Fruit fly (Drosophila melanogaster) whole organism, embryonic: ENCODE measurements around the gene CG14052.

Experiments
- Antp ChIP-seq: fragments of 200-800 bp; sonication (Bioruptor generic); optimal IDR thresholded peaks from 3 replicates; lab custom pipeline; 2016; ENCODE audit warnings: missing biosample characterization, missing genetic modification characterization
- CG11085 ChIP-seq: fragments of 200-800 bp; sonication (Bioruptor generic); IDR thresholded peaks from 2 replicates; pipeline ENCODE4 v1.3.6; 2022; ENCODE audit warnings: missing biosample characterization, missing genetic modification characterization
- CG11247 ChIP-seq: fragments of 200-800 bp; sonication (Bioruptor generic); IDR thresholded peaks from 2 replicates; pipeline ENCODE4 v1.3.6; 2022; ENCODE audit warnings: missing biosample characterization, missing genetic modification characterization
- CG11398 ChIP-seq: fragments of 200-800 bp; sonication (Bioruptor generic); optimal IDR thresholded peaks from 2 replicates; lab custom pipeline; 2016; ENCODE audit warnings: missing biosample characterization, missing genetic modification characterization
- CG12236 ChIP-seq: fragments of 200-800 bp; sonication (Bioruptor generic); optimal IDR thresholded peaks from 2 replicates; lab custom pipeline; 2016; ENCODE audit warnings: missing biosample characterization, missing genetic modification characterization
- CG12769 ChIP-seq: fragments of 200-800 bp; sonication (Bioruptor generic); optimal IDR thresholded peaks from 2 replicates; lab custom pipeline; 2019; ENCODE audit warnings: missing biosample characterization, mild to moderate bottlenecking, missing genetic modification characterization, moderate library complexity
- CG14441 ChIP-seq: fragments of 200-800 bp; sonication (Bioruptor generic); IDR thresholded peaks from 2 replicates; pipeline ENCODE4 v1.3.6; 2022; ENCODE audit warnings: missing biosample characterization, missing genetic modification characterization
- CG1603 ChIP-seq: fragments of 200-800 bp; sonication (Bioruptor generic); optimal IDR thresholded peaks from 2 replicates; lab custom pipeline; 2019; ENCODE audit warnings: missing biosample characterization, mild to moderate bottlenecking, missing genetic modification characterization, moderate library complexity
- CG16813 ChIP-seq: fragments of 200-800 bp; sonication (Bioruptor generic); IDR thresholded peaks from 3 replicates; pipeline ENCODE4 v1.3.6; 2022; ENCODE audit warnings: missing biosample characterization, missing genetic modification characterization; ENCODE audit not compliant: partially characterized antibody
- CG1832 ChIP-seq: fragments of 200-800 bp; sonication (Bioruptor generic); optimal IDR thresholded peaks from 2 replicates; lab custom pipeline; 2017; ENCODE audit warnings: missing biosample characterization, mild to moderate bottlenecking, missing genetic modification characterization, inconsistent platforms
- CG18599 ChIP-seq: fragments of 200-800 bp; sonication (Bioruptor generic); optimal IDR thresholded peaks from 3 replicates; lab custom pipeline; 2017; ENCODE audit warnings: missing biosample characterization, missing genetic modification characterization, mild to moderate bottlenecking, moderate library complexity, missing genetic modification reagents
- CG2120 ChIP-seq: fragments of 200-800 bp; sonication (Bioruptor generic); optimal IDR thresholded peaks from 3 replicates; lab custom pipeline; 2016; ENCODE audit warnings: missing biosample characterization, missing genetic modification characterization
- CG3163 ChIP-seq: fragments of 200-800 bp; sonication (Bioruptor generic); optimal IDR thresholded peaks from 3 replicates; lab custom pipeline; 2016; ENCODE audit warnings: missing biosample characterization, missing genetic modification characterization
- CG3281 ChIP-seq: fragments of 200-800 bp; sonication (Bioruptor generic); optimal IDR thresholded peaks from 3 replicates; lab custom pipeline; 2017; ENCODE audit warnings: missing biosample characterization, mild to moderate bottlenecking, missing genetic modification characterization
- CG3407 ChIP-seq: fragments of 200-800 bp; sonication (Bioruptor generic); optimal IDR thresholded peaks from 2 replicates; lab custom pipeline; 2018; ENCODE audit warnings: missing biosample characterization, mild to moderate bottlenecking, missing genetic modification characterization
- CG4282 ChIP-seq: fragments of 200-800 bp; sonication (Bioruptor generic); optimal IDR thresholded peaks from 2 replicates; lab custom pipeline; 2016; ENCODE audit warnings: missing biosample characterization, missing genetic modification characterization
- CG4404 ChIP-seq: fragments of 200-800 bp; sonication (Bioruptor generic); IDR thresholded peaks from 2 replicates; pipeline ENCODE4 v1.3.6; 2022; ENCODE audit warnings: missing biosample characterization, missing genetic modification characterization
- CG6272 ChIP-seq: fragments of 200-800 bp; sonication (Bioruptor generic); IDR thresholded peaks from 2 replicates; pipeline ENCODE4 v1.3.6; 2022; ENCODE audit warnings: missing biosample characterization, missing genetic modification characterization
- CG6654 ChIP-seq: fragments of 200-800 bp; sonication (Bioruptor generic); optimal IDR thresholded peaks from 2 replicates; lab custom pipeline; 2017; ENCODE audit warnings: missing biosample characterization, mild to moderate bottlenecking, missing genetic modification characterization
- CG6689 ChIP-seq: fragments of 200-800 bp; sonication (Bioruptor generic); IDR thresholded peaks from 2 replicates; pipeline ENCODE4 v1.3.6; 2022; ENCODE audit warnings: missing biosample characterization, missing genetic modification characterization
- CG8924 ChIP-seq: fragments of 200-800 bp; optimal IDR thresholded peaks from 3 replicates; lab custom pipeline; 2019; ENCODE audit warnings: missing biosample characterization, mild to moderate bottlenecking, missing genetic modification characterization, moderate library complexity
- CG9609 ChIP-seq: fragments of 200-800 bp; sonication (Bioruptor generic); optimal IDR thresholded peaks from 3 replicates; lab custom pipeline; 2016; ENCODE audit warnings: missing biosample characterization, missing genetic modification characterization
- CG9797 ChIP-seq: fragments of 200-800 bp; sonication (Bioruptor generic); optimal IDR thresholded peaks from 3 replicates; lab custom pipeline; 2018; ENCODE audit warnings: missing biosample characterization, mild to moderate bottlenecking, missing genetic modification characterization
- D19A ChIP-seq: fragments of 200-800 bp; optimal IDR thresholded peaks from 3 replicates; lab custom pipeline; 2019; ENCODE audit warnings: missing biosample characterization, mild to moderate bottlenecking, missing genetic modification characterization, moderate library complexity
- E2f1 ChIP-seq: fragments of 200-800 bp; sonication (Bioruptor generic); IDR thresholded peaks from 2 replicates; pipeline ENCODE4 v1.3.6; 2022; ENCODE audit warnings: missing biosample characterization, missing genetic modification characterization
- Fer3 ChIP-seq: fragments of 200-800 bp; sonication (Bioruptor generic); optimal IDR thresholded peaks from 2 replicates; lab custom pipeline; 2018; ENCODE audit warnings: missing biosample characterization, mild to moderate bottlenecking, missing genetic modification characterization, moderate library complexity
- Hand ChIP-seq: fragments of 200-800 bp; sonication (Bioruptor generic); optimal IDR thresholded peaks from 2 replicates; lab custom pipeline; 2017; ENCODE audit warnings: mild to moderate bottlenecking, missing biosample characterization, missing genetic modification reagents, missing genetic modification characterization
- HmgZ ChIP-seq: fragments of 200-800 bp; sonication (Bioruptor generic); optimal IDR thresholded peaks from 2 replicates; lab custom pipeline; 2018; ENCODE audit warnings: missing biosample characterization, mild to moderate bottlenecking, missing genetic modification characterization
- Hr3 ChIP-seq: fragments of 200-800 bp; sonication (Bioruptor generic); optimal IDR thresholded peaks from 3 replicates; lab custom pipeline; 2016; ENCODE audit warnings: missing biosample characterization, missing genetic modification characterization
- Lim3 ChIP-seq: fragments of 200-800 bp; sonication (Bioruptor generic); IDR thresholded peaks from 2 replicates; pipeline ENCODE4 v1.3.6; 2022; ENCODE audit warnings: missing biosample characterization, missing genetic modification characterization
- MBD-R2 ChIP-seq: fragments of 200-800 bp; sonication (Bioruptor generic); IDR thresholded peaks from 2 replicates; pipeline ENCODE4 v1.3.6; 2022; ENCODE audit warnings: missing biosample characterization, missing genetic modification characterization
- PHDP ChIP-seq: fragments of 200-800 bp; sonication (Bioruptor generic); optimal IDR thresholded peaks from 3 replicates; lab custom pipeline; 2018; ENCODE audit warnings: missing biosample characterization, mild to moderate bottlenecking, missing genetic modification characterization, moderate library complexity
- Sin3A ChIP-seq: fragments of >200 bp; optimal IDR thresholded peaks from 2 replicates; lab custom pipeline; 2018
- Taf1 ChIP-seq: fragments of 200-800 bp; sonication (Bioruptor generic); IDR thresholded peaks from 2 replicates; pipeline ENCODE4 v1.3.6; 2022; ENCODE audit warnings: missing biosample characterization, missing genetic modification characterization
- Usf ChIP-seq: fragments of 200-800 bp; sonication (Bioruptor generic); optimal IDR thresholded peaks from 2 replicates; lab custom pipeline; 2017; ENCODE audit warnings: missing genotype, missing biosample characterization, missing genetic modification characterization
- Xrp1 ChIP-seq: fragments of 200-800 bp; sonication (Bioruptor generic); IDR thresholded peaks from 2 replicates; pipeline ENCODE4 v1.3.6; 2022; ENCODE audit warnings: missing biosample characterization, missing genetic modification characterization
- bcd ChIP-seq: fragments of 200-800 bp; sonication (Bioruptor generic); optimal IDR thresholded peaks from 2 replicates; lab custom pipeline; 2017; ENCODE audit warnings: missing biosample characterization, mild to moderate bottlenecking, missing genetic modification characterization
- cg ChIP-seq: fragments of 200-800 bp; sonication (Bioruptor generic); optimal IDR thresholded peaks from 3 replicates; lab custom pipeline; 2019; ENCODE audit warnings: missing biosample characterization, mild to moderate bottlenecking, missing genetic modification characterization, moderate library complexity
- crp ChIP-seq, 2 experiments: fragments of 200-800 bp; sonication (Bioruptor generic); optimal IDR thresholded peaks; 2 replicates in 1 of 2; 3 replicates in 1 of 2; lab custom pipeline; 2017; ENCODE audit warnings: missing biosample characterization in 2 of 2, missing genetic modification characterization in 2 of 2, mild to moderate bottlenecking in 1 of 2, moderate library complexity in 1 of 2
- dmrt11E ChIP-seq: fragments of 200-800 bp; sonication (Bioruptor generic); optimal IDR thresholded peaks from 3 replicates; lab custom pipeline; 2018; ENCODE audit warnings: missing biosample characterization, mild to moderate bottlenecking, missing genetic modification characterization, moderate library complexity
- en ChIP-seq: fragments of 200-800 bp; sonication (Bioruptor generic); optimal IDR thresholded peaks from 2 replicates; lab custom pipeline; 2016; ENCODE audit warnings: missing biosample characterization, missing genetic modification characterization
- kni ChIP-seq: fragments of 200-800 bp; sonication (Bioruptor generic); optimal IDR thresholded peaks from 3 replicates; lab custom pipeline; 2017; ENCODE audit warnings: mild to moderate bottlenecking, missing biosample characterization, missing genetic modification reagents, missing genetic modification characterization
- pan ChIP-seq, 4 experiments: fragments of >200 bp in 3 of 4; fragments of 200-800 bp in 1 of 4; sonication (Bioruptor generic) in 1 of 4; optimal IDR thresholded peaks in 3 of 4; IDR thresholded peaks in 1 of 4; 2 replicates each; pipeline versions ENCODE4 v1.3.6 to Lab custom; 2017 to 2022; ENCODE audit warnings: missing biosample characterization in 2 of 4, missing genetic modification characterization in 2 of 4, mixed read lengths in 1 of 4
- salm ChIP-seq: fragments of 200-800 bp; sonication (Bioruptor generic); optimal IDR thresholded peaks from 2 replicates; lab custom pipeline; 2018; ENCODE audit warnings: missing biosample characterization, mild to moderate bottlenecking, missing genetic modification characterization
- schlank ChIP-seq: fragments of 200-800 bp; sonication (Bioruptor generic); optimal IDR thresholded peaks from 2 replicates; lab custom pipeline; 2018; ENCODE audit warnings: missing biosample characterization, mild to moderate bottlenecking, missing genetic modification characterization
- slbo ChIP-seq: fragments of 200-800 bp; sonication (Bioruptor generic); IDR thresholded peaks from 2 replicates; pipeline ENCODE4 v1.3.6; 2022; ENCODE audit warnings: missing biosample characterization, missing genetic modification characterization
- slou ChIP-seq: fragments of 200-800 bp; sonication (Bioruptor generic); optimal IDR thresholded peaks from 3 replicates; lab custom pipeline; 2016; ENCODE audit warnings: missing biosample characterization, missing genetic modification characterization
- sqz ChIP-seq: fragments of 200-800 bp; sonication (Bioruptor generic); optimal IDR thresholded peaks from 3 replicates; lab custom pipeline; 2018; ENCODE audit warnings: missing biosample characterization, mild to moderate bottlenecking, missing genetic modification characterization
- tin ChIP-seq: fragments of 200-800 bp; sonication (Bioruptor generic); optimal IDR thresholded peaks from 3 replicates; lab custom pipeline; 2016; ENCODE audit warnings: missing biosample characterization, missing genetic modification characterization
- twi ChIP-seq: fragments of 200-800 bp; optimal IDR thresholded peaks from 2 replicates; lab custom pipeline; 2019; ENCODE audit warnings: missing biosample characterization, mild to moderate bottlenecking, missing genetic modification characterization, moderate library complexity

CG14052 gene

dm6 chrX:2262511-2262910, 39.0 kb downstream of the CG14052 start, which contains the start of the genes temp and CG3071:
TSS of gene temp (minus strand) at chrX:2262515.
TSS of gene CG3071 (plus strand) at chrX:2262837.
- TF ChIP-seq CG1832 (GFP tag; lab: Kevin White, UChicago) (no peak), Hand (GFP tag; lab: Kevin White, UChicago) (no peak), CG12769 (tag; lab: Kevin White, UChicago) (no peak), cg (GFP tag; lab: Kevin White, UChicago) (no peak), CG1603 (no peak), MBD-R2 (peak; percentile 76), CG3407 (no peak), CG3163 (GFP tag; lab: Kevin White, UChicago) (peak; percentile 37), CG6272 (GFP tag; lab: Robert Waterston, UW) (peak; percentile 56), Xrp1 (GFP tag; lab: Robert Waterston, UW) (peak; percentile 52; the same call in 1 of the 2 replicates), bcd (GFP tag; lab: Kevin White, UChicago) (peak; percentile 63), pan (optimal IDR thresholded peaks at IDR 0.05; lab: Kevin White, UChicago) (no peak), pan (GFP tag; optimal IDR thresholded peaks at IDR 0.05 in 1 of 2, IDR thresholded peaks at IDR 0.05 in 1 of 2) (peak in 1 of 2 experiments; percentile 39), Lim3 (GFP tag; lab: Robert Waterston, UW) (no peak), slou (GFP tag; lab: Kevin White, UChicago) (peak; percentile 48), CG16813 (GFP tag; lab: Robert Waterston, UW) (0 out of 3 replicates have a peak, but pooled peaks have one; percentile 25), Hr3 (GFP tag; lab: Kevin White, UChicago) (peak; percentile 72), HmgZ (tag; lab: Kevin White, UChicago) (peak; percentile 61), CG9797 (GFP tag; lab: Kevin White, UChicago) (peak; percentile 76), CG6689 (GFP tag; lab: Robert Waterston, UW) (peak; percentile 37), CG11398 (GFP tag; lab: Kevin White, UChicago) (no peak), CG14441 (GFP tag; lab: Robert Waterston, UW) (peak; percentile 45; the same call in 1 of the 2 replicates), CG18599 (peak; percentile 76), twi (tag; lab: Kevin White, UChicago) (peak; percentile 82), Usf (GFP tag; lab: Kevin White, UChicago) (peak; percentile 37), schlank (tag; lab: Kevin White, UChicago) (no peak), Taf1 (peak; percentile 20; the same call in 1 of the 2 replicates), CG11247 (GFP tag; lab: Robert Waterston, UW) (peak; percentile 21; the same call in 1 of the 2 replicates), PHDP (tag; lab: Kevin White, UChicago) (peak; percentile 39), E2f1 (GFP tag; lab: Robert Waterston, UW) (peak; percentile 49; the same call in 1 of the 2 replicates), CG12236 (GFP tag; lab: Kevin White, UChicago) (no peak), CG4282 (peak; percentile 31), CG11085 (GFP tag; lab: Robert Waterston, UW) (peak; percentile 33; the same call in 1 of the 2 replicates), CG2120 (GFP tag; lab: Kevin White, UChicago) (peak; percentile 88), Antp (GFP tag; lab: Kevin White, UChicago) (peak; percentile 58), sqz (GFP tag; lab: Kevin White, UChicago) (peak; percentile 37), CG6654 (GFP tag; lab: Kevin White, UChicago) (no peak), CG8924 (tag; lab: Kevin White, UChicago) (peak; percentile 61), salm (tag; lab: Kevin White, UChicago) (no peak), crp (GFP tag; optimal IDR thresholded peaks at IDR 0.05; lab: Kevin White, UChicago) (peak; percentile 42 to 83), slbo (GFP tag; lab: Robert Waterston, UW) (no peak; the same call in none of the 2 replicates), CG3281 (peak; percentile 56), en (GFP tag; lab: Kevin White, UChicago) (no peak), dmrt11E (peak; percentile 54), CG9609 (peak; percentile 58), Fer3 (tag; lab: Kevin White, UChicago) (peak; percentile 21), CG4404 (GFP tag; lab: Robert Waterston, UW) (peak; percentile 66), D19A (tag; lab: Kevin White, UChicago) (peak; percentile 19), Sin3A (lab: Kevin White, UChicago) (peak; percentile 89), tin (GFP tag; lab: Kevin White, UChicago) (peak; percentile 62), kni (GFP tag; lab: Kevin White, UChicago) (no peak)
